Fruit fly (Drosophila melanogaster) whole organism, embryonic: ENCODE measurements around the gene Ac78C.
A peak's percentile ranks its signal among the peaks of the same experiment; 100 is the strongest.

Experiments used
- CG10267 ChIP-seq: fragments of 200-800 bp; sonication (Bioruptor generic); optimal IDR thresholded peaks from 2 replicates; lab custom pipeline; 2018; ENCODE audit warnings: missing biosample characterization, mild to moderate bottlenecking, missing genetic modification characterization, moderate library complexity
- CG10321 ChIP-seq: fragments of 200-800 bp; sonication (Bioruptor generic); IDR thresholded peaks from 2 replicates; pipeline ENCODE4 v1.3.6; 2022; ENCODE audit warnings: missing biosample characterization, missing genetic modification characterization
- CG10979 ChIP-seq: fragments of 200-800 bp; sonication (Bioruptor generic); optimal IDR thresholded peaks from 2 replicates; lab custom pipeline; 2018; ENCODE audit warnings: missing biosample characterization, mild to moderate bottlenecking, missing genetic modification characterization, moderate library complexity
- CG11456 ChIP-seq: fragments of 200-800 bp; sonication (Bioruptor generic); IDR thresholded peaks from 3 replicates; pipeline ENCODE4 v1.3.6; 2022; ENCODE audit warnings: missing biosample characterization, missing genetic modification characterization
- CG11695 ChIP-seq: fragments of 200-800 bp; sonication (Bioruptor generic); IDR thresholded peaks from 3 replicates; pipeline ENCODE4 v1.3.6; 2022; ENCODE audit warnings: missing biosample characterization, missing genetic modification characterization
- CG12942 ChIP-seq: fragments of 200-800 bp; sonication (Bioruptor generic); optimal IDR thresholded peaks from 3 replicates; lab custom pipeline; 2016; ENCODE audit warnings: missing biosample characterization, missing genetic modification characterization
- CG14050 ChIP-seq: fragments of 200-800 bp; sonication (Bioruptor generic); IDR thresholded peaks from 3 replicates; pipeline ENCODE4 v1.3.6; 2022; ENCODE audit warnings: missing biosample characterization, missing genetic modification characterization
- CG14667 ChIP-seq: fragments of 200-800 bp; sonication (Bioruptor generic); IDR thresholded peaks from 2 replicates; pipeline ENCODE4 v1.3.6; 2022; ENCODE audit warnings: missing biosample characterization, missing genetic modification characterization
- CG16779 ChIP-seq: fragments of 200-800 bp; sonication (Bioruptor generic); IDR thresholded peaks from 2 replicates; pipeline ENCODE4 v1.3.6; 2022; ENCODE audit warnings: missing biosample characterization, missing genetic modification characterization
- CG1792 ChIP-seq: fragments of 200-800 bp; sonication (Bioruptor generic); optimal IDR thresholded peaks from 2 replicates; lab custom pipeline; 2016; ENCODE audit warnings: missing biosample characterization, missing genetic modification characterization
- CG2889 ChIP-seq: fragments of 200-800 bp; sonication (Bioruptor generic); IDR thresholded peaks from 3 replicates; pipeline ENCODE4 v1.3.6; 2022; ENCODE audit warnings: missing biosample characterization, missing genetic modification characterization
- CG3163 ChIP-seq: fragments of 200-800 bp; sonication (Bioruptor generic); optimal IDR thresholded peaks from 3 replicates; lab custom pipeline; 2016; ENCODE audit warnings: missing biosample characterization, missing genetic modification characterization
- CG34224 ChIP-seq: fragments of 200-800 bp; sonication (Bioruptor generic); IDR thresholded peaks from 3 replicates; pipeline ENCODE4 v1.3.6; 2022; ENCODE audit warnings: missing biosample characterization, missing genetic modification characterization; ENCODE audit not compliant: partially characterized antibody
- CG34422 ChIP-seq: fragments of 200-800 bp; sonication (Bioruptor generic); IDR thresholded peaks from 3 replicates; pipeline ENCODE4 v1.3.6; 2022; ENCODE audit warnings: missing biosample characterization, missing genetic modification characterization
- CG3995 ChIP-seq: fragments of 200-800 bp; sonication (Bioruptor generic); optimal IDR thresholded peaks from 3 replicates; lab custom pipeline; 2016; ENCODE audit warnings: missing biosample characterization, missing genetic modification characterization
- CG42726 ChIP-seq: fragments of 200-800 bp; sonication (Bioruptor generic); IDR thresholded peaks from 2 replicates; pipeline ENCODE4 v1.3.6; 2022; ENCODE audit warnings: missing biosample characterization, missing genetic modification characterization; ENCODE audit not compliant: partially characterized antibody
- CG6175 ChIP-seq: fragments of 200-800 bp; sonication (Bioruptor generic); IDR thresholded peaks from 3 replicates; pipeline ENCODE4 v1.3.6; 2022; ENCODE audit warnings: missing biosample characterization, missing genetic modification characterization
- CG7556 ChIP-seq: fragments of 200-800 bp; sonication (Bioruptor generic); optimal IDR thresholded peaks from 2 replicates; lab custom pipeline; 2017; ENCODE audit warnings: missing biosample characterization, mild to moderate bottlenecking, missing genetic modification characterization
- CG7786 ChIP-seq: fragments of 200-800 bp; sonication (Bioruptor generic); optimal IDR thresholded peaks from 2 replicates; lab custom pipeline; 2016; ENCODE audit warnings: missing biosample characterization, missing genetic modification characterization
- CG7963 ChIP-seq: fragments of 200-800 bp; sonication (Bioruptor generic); IDR thresholded peaks from 3 replicates; pipeline ENCODE4 v1.3.6; 2022; ENCODE audit warnings: missing biosample characterization, missing genetic modification characterization; ENCODE audit not compliant: partially characterized antibody
- CG7987 ChIP-seq: fragments of 200-800 bp; sonication (Bioruptor generic); optimal IDR thresholded peaks from 2 replicates; lab custom pipeline; 2018; ENCODE audit warnings: missing biosample characterization, mild to moderate bottlenecking, missing genetic modification characterization, moderate library complexity
- CG8089 ChIP-seq: fragments of 200-800 bp; sonication (Bioruptor generic); optimal IDR thresholded peaks from 3 replicates; lab custom pipeline; 2016; ENCODE audit warnings: missing biosample characterization, missing genetic modification characterization
- CG8290 ChIP-seq, 3 experiments: fragments of 200-800 bp; sonication (Bioruptor generic); optimal IDR thresholded peaks; 2 replicates each; lab custom pipeline; 2016 to 2019; ENCODE audit warnings: missing biosample characterization in 3 of 3, missing genetic modification characterization in 3 of 3, mild to moderate bottlenecking in 2 of 3, moderate library complexity in 1 of 3
- Camta ChIP-seq: fragments of 200-800 bp; sonication (Bioruptor generic); optimal IDR thresholded peaks from 2 replicates; lab custom pipeline; 2016; ENCODE audit warnings: missing biosample characterization, missing genetic modification characterization
- Deaf1 ChIP-seq: fragments of 200-800 bp; optimal IDR thresholded peaks from 3 replicates; lab custom pipeline; 2019; ENCODE audit warnings: missing biosample characterization, mild to moderate bottlenecking, missing genetic modification characterization, moderate library complexity
- Elba2 ChIP-seq: fragments of 200-800 bp; sonication (Bioruptor generic); optimal IDR thresholded peaks from 3 replicates; lab custom pipeline; 2016; ENCODE audit warnings: missing biosample characterization, missing genetic modification characterization
- Ets97D ChIP-seq: fragments of 200-800 bp; sonication (Bioruptor generic); optimal IDR thresholded peaks from 3 replicates; lab custom pipeline; 2016; ENCODE audit warnings: missing biosample characterization, missing genetic modification characterization
- Fer2 ChIP-seq: fragments of 200-800 bp; sonication (Bioruptor generic); optimal IDR thresholded peaks from 2 replicates; lab custom pipeline; 2018; ENCODE audit warnings: missing biosample characterization, mild to moderate bottlenecking, missing genetic modification characterization, moderate library complexity
- Fer3 ChIP-seq: fragments of 200-800 bp; sonication (Bioruptor generic); optimal IDR thresholded peaks from 2 replicates; lab custom pipeline; 2018; ENCODE audit warnings: missing biosample characterization, mild to moderate bottlenecking, missing genetic modification characterization, moderate library complexity
- Med ChIP-seq: fragments of 200-800 bp; sonication (Bioruptor generic); peaks from one replicate; lab custom pipeline; 2016; ENCODE audit warnings: missing biosample characterization, missing genetic modification characterization, mild to moderate bottlenecking, inconsistent platforms, moderate library complexity
- Mrtf ChIP-seq: fragments of 200-800 bp; sonication (Bioruptor generic); IDR thresholded peaks from 3 replicates; pipeline ENCODE4 v1.3.6; 2022; ENCODE audit warnings: missing biosample characterization, missing genetic modification characterization
- NC2α ChIP-seq: fragments of 200-800 bp; sonication (Bioruptor generic); optimal IDR thresholded peaks from 2 replicates; lab custom pipeline; 2016; ENCODE audit warnings: missing biosample characterization, missing genetic modification characterization
- PHDP ChIP-seq: fragments of 200-800 bp; sonication (Bioruptor generic); optimal IDR thresholded peaks from 3 replicates; lab custom pipeline; 2018; ENCODE audit warnings: missing biosample characterization, mild to moderate bottlenecking, missing genetic modification characterization, moderate library complexity
- Ptx1 ChIP-seq: fragments of 200-800 bp; sonication (Bioruptor generic); IDR thresholded peaks from 2 replicates; pipeline ENCODE4 v1.3.6; 2022; ENCODE audit warnings: missing biosample characterization, missing genetic modification characterization
- Rx ChIP-seq: fragments of 200-800 bp; sonication (Bioruptor generic); IDR thresholded peaks from 2 replicates; pipeline ENCODE4 v1.3.6; 2022; ENCODE audit warnings: missing biosample characterization, missing genetic modification characterization
- Six4 ChIP-seq: fragments of 200-800 bp; sonication (Bioruptor generic); optimal IDR thresholded peaks from 2 replicates; lab custom pipeline; 2016; ENCODE audit warnings: missing biosample characterization, missing genetic modification characterization
- ash1 ChIP-seq: fragments of 200-800 bp; sonication (Bioruptor generic); optimal IDR thresholded peaks from 2 replicates; lab custom pipeline; 2018; ENCODE audit warnings: missing biosample characterization, mild to moderate bottlenecking, missing genetic modification characterization
- ewg ChIP-seq: fragments of 200-800 bp; sonication (Bioruptor generic); optimal IDR thresholded peaks from 3 replicates; lab custom pipeline; 2017; ENCODE audit warnings: mild to moderate bottlenecking, missing biosample characterization, missing genetic modification reagents, missing genetic modification characterization
- lbe ChIP-seq: fragments of 200-800 bp; sonication (Bioruptor generic); optimal IDR thresholded peaks from 2 replicates; lab custom pipeline; 2016; ENCODE audit warnings: missing biosample characterization, mild to moderate bottlenecking, missing genetic modification characterization
- mld ChIP-seq: fragments of 200-800 bp; sonication (Bioruptor generic); IDR thresholded peaks from 3 replicates; pipeline ENCODE4 v1.3.6; 2022; ENCODE audit warnings: missing biosample characterization, missing genetic modification characterization; ENCODE audit not compliant: partially characterized antibody
- nom ChIP-seq: fragments of 200-800 bp; sonication (Bioruptor generic); optimal IDR thresholded peaks from 2 replicates; lab custom pipeline; 2017; ENCODE audit warnings: missing biosample characterization, missing genetic modification characterization, mild to moderate bottlenecking, moderate library complexity, missing genetic modification reagents
- pb ChIP-seq: fragments of 200-800 bp; sonication (Bioruptor generic); optimal IDR thresholded peaks from 3 replicates; lab custom pipeline; 2016; ENCODE audit warnings: missing biosample characterization, missing genetic modification characterization
- ranshi ChIP-seq: fragments of 200-800 bp; sonication (Bioruptor generic); IDR thresholded peaks from 2 replicates; pipeline ENCODE4 v1.3.6; 2022; ENCODE audit warnings: missing biosample characterization, missing genetic modification characterization
- scrt ChIP-seq: fragments of 200-800 bp; sonication (Bioruptor generic); optimal IDR thresholded peaks from 2 replicates; lab custom pipeline; 2018; ENCODE audit warnings: missing biosample characterization, mild to moderate bottlenecking, missing genetic modification characterization, moderate library complexity
- slbo ChIP-seq: fragments of 200-800 bp; sonication (Bioruptor generic); IDR thresholded peaks from 2 replicates; pipeline ENCODE4 v1.3.6; 2022; ENCODE audit warnings: missing biosample characterization, missing genetic modification characterization
- sqz ChIP-seq: fragments of 200-800 bp; sonication (Bioruptor generic); optimal IDR thresholded peaks from 3 replicates; lab custom pipeline; 2018; ENCODE audit warnings: missing biosample characterization, mild to moderate bottlenecking, missing genetic modification characterization
- tup ChIP-seq: fragments of 200-800 bp; sonication (Bioruptor generic); optimal IDR thresholded peaks from 2 replicates; lab custom pipeline; 2016; ENCODE audit warnings: missing biosample characterization, mild to moderate bottlenecking, missing genetic modification characterization, moderate library complexity
- vvl ChIP-seq: fragments of 200-800 bp; sonication (Bioruptor generic); IDR thresholded peaks from 2 replicates; pipeline ENCODE4 v1.3.6; 2022; ENCODE audit warnings: missing biosample characterization, missing genetic modification characterization
- z ChIP-seq: fragments of 200-800 bp; sonication (Bioruptor generic); IDR thresholded peaks from 3 replicates; pipeline ENCODE4 v1.3.6; 2022; ENCODE audit warnings: missing biosample characterization, missing genetic modification characterization

Ac78C gene

dm6 chr3L:21194392-21194925, 22.7 kb upstream of the Ac78C start (continued):
- TF ChIP-seq Ptx1 (GFP tag; lab: Robert Waterston, UW) = no peak
- no peak for TF ChIP-seq CG7987 (GFP tag; lab: Kevin White, UChicago)
- 0 out of 2 replicates have a peak, but pooled peaks have one; percentile 11 for TF ChIP-seq ranshi
- TF ChIP-seq sqz (GFP tag; lab: Kevin White, UChicago) = peak; percentile 70
- TF ChIP-seq Mrtf (GFP tag; lab: Robert Waterston, UW) = no peak
- TF ChIP-seq pb (GFP tag; lab: Kevin White, UChicago) = no peak
- TF ChIP-seq Fer3 (tag; lab: Kevin White, UChicago) = no peak
- TF ChIP-seq z (GFP tag; lab: Robert Waterston, UW) = no peak
- no peak for TF ChIP-seq CG14050 (GFP tag; lab: Robert Waterston, UW)
- TF ChIP-seq Six4 (GFP tag; lab: Kevin White, UChicago) = no peak

dm6 chr3L:21193170-21193569, 21.4 kb upstream of the Ac78C start, which contains the start of gene CG42337:
Gene CG42337, minus strand, starts transcription at chr3L:21193363.
- TF ChIP-seq CG7963 = no peak
- TF ChIP-seq slbo = peak; percentile 28; the same call in 1 of the 2 replicates
- TF ChIP-seq ash1 (GFP tag; lab: Kevin White, UChicago) = no peak
- TF ChIP-seq Med (GFP tag; lab: Kevin White, UChicago) = peak; percentile 71
- TF ChIP-seq CG11695 = 0 out of 3 replicates have a peak, but pooled peaks have one; percentile 10
- no peak for TF ChIP-seq NC2α (GFP tag; lab: Kevin White, UChicago)
- TF ChIP-seq CG10979 (tag; lab: Kevin White, UChicago) = no peak
- TF ChIP-seq Fer2 (tag; lab: Kevin White, UChicago) = no peak
- TF ChIP-seq mld = 0 out of 3 replicates have a peak, but pooled peaks have one; percentile 22
- TF ChIP-seq CG34422 (GFP tag; lab: Robert Waterston, UW) = 0 out of 3 replicates have a peak, but pooled peaks have one; percentile 29
- no peak for TF ChIP-seq CG7786
- no peak for TF ChIP-seq CG10321 (GFP tag; lab: Robert Waterston, UW)
- TF ChIP-seq Ets97D (GFP tag; lab: Kevin White, UChicago) = no peak
- 0 out of 3 replicates have a peak, but pooled peaks have one; percentile 35 for TF ChIP-seq CG11456 (GFP tag; lab: Robert Waterston, UW)
- peak; percentile 33 for TF ChIP-seq Deaf1 (tag; lab: Kevin White, UChicago)
- no peak for TF ChIP-seq pb (GFP tag; lab: Kevin White, UChicago)
- no peak for TF ChIP-seq Elba2 (GFP tag; lab: Kevin White, UChicago)
- peak; percentile 28 for TF ChIP-seq ewg (GFP tag; lab: Kevin White, UChicago)
- no peak for TF ChIP-seq vvl
- TF ChIP-seq CG34224 = no peak
- no peak for TF ChIP-seq CG8290 (GFP tag; optimal IDR thresholded peaks at IDR 0.05; lab: Kevin White, UChicago)
- peak in 1 of 2 experiments; percentile 7 for TF ChIP-seq CG8290 (tag; optimal IDR thresholded peaks at IDR 0.05; lab: Kevin White, UChicago)
- no peak for TF ChIP-seq CG6175
- TF ChIP-seq CG3995 (GFP tag; lab: Kevin White, UChicago) = no peak
- TF ChIP-seq Camta (GFP tag; lab: Kevin White, UChicago) = no peak
- TF ChIP-seq CG3163 (GFP tag; lab: Kevin White, UChicago) = peak; percentile 33
- peak; percentile 88 for TF ChIP-seq CG16779
- 0 out of 3 replicates have a peak, but pooled peaks have one; percentile 37 for TF ChIP-seq Mrtf (GFP tag; lab: Robert Waterston, UW)
- peak; percentile 3 for TF ChIP-seq scrt (GFP tag; lab: Kevin White, UChicago)
- 0 out of 2 replicates have a peak, but pooled peaks have one; percentile 14 for TF ChIP-seq CG42726

dm6 chr3L:21192024-21192423, 20.3 kb upstream of the Ac78C start:
- no peak for TF ChIP-seq CG3163 (GFP tag; lab: Kevin White, UChicago)
- TF ChIP-seq CG7556 (GFP tag; lab: Kevin White, UChicago) = no peak
- TF ChIP-seq PHDP = no peak
- no peak for TF ChIP-seq CG8089
- TF ChIP-seq CG14667 (GFP tag; lab: Robert Waterston, UW) = no peak
- no peak for TF ChIP-seq Rx
- TF ChIP-seq tup (GFP tag; lab: Kevin White, UChicago) = no peak
- no peak for TF ChIP-seq CG12942 (GFP tag; lab: Kevin White, UChicago)
- no peak for TF ChIP-seq CG1792 (GFP tag; lab: Kevin White, UChicago)
- TF ChIP-seq lbe (GFP tag; lab: Kevin White, UChicago) = no peak
- TF ChIP-seq nom (GFP tag; lab: Kevin White, UChicago) = peak; percentile 33
- no peak for TF ChIP-seq CG2889 (GFP tag; lab: Robert Waterston, UW)
- no peak for TF ChIP-seq CG10267
- no peak for TF ChIP-seq Camta (GFP tag; lab: Kevin White, UChicago)
